Worm (Caenorhabditis elegans) whole organism, L3 larva: ENCODE results near the gene F49F1.4.
"Not testable (repeated sequence)": the region's sequence is repeated elsewhere in the genome, so short reads cannot be mapped to it uniquely, and the experiment has no call there.

Experiments used
- ZK546.5 ChIP-seq: sonication (generic microtip); optimal IDR thresholded peaks from 2 replicates; lab custom pipeline; 2017; ENCODE audit warnings: missing biosample characterization, missing genetic modification characterization
- aly-2 ChIP-seq: fragments of 150-350 bp; optimal IDR thresholded peaks from 2 replicates; lab custom pipeline; 2014; ENCODE audit warnings: missing biosample characterization, missing genetic modification characterization
- ama-1 ChIP-seq: fragments of 150-350 bp; optimal IDR thresholded peaks from 2 replicates; lab custom pipeline; 2018
- daf-12 ChIP-seq: fragments of 150-350 bp; optimal IDR thresholded peaks from 2 replicates; lab custom pipeline; 2014; ENCODE audit warnings: missing biosample characterization, missing genetic modification reagents, missing genetic modification characterization
- egl-27 ChIP-seq: sonication (generic microtip); optimal IDR thresholded peaks from 4 replicates; lab custom pipeline; 2017; ENCODE audit warnings: missing biosample characterization, missing genetic modification reagents, missing genetic modification characterization
- elt-1 ChIP-seq: fragments of 150-350 bp; optimal IDR thresholded peaks from 2 replicates; lab custom pipeline; 2014; ENCODE audit warnings: missing biosample characterization, missing genetic modification characterization
- elt-2 ChIP-seq: sonication (generic microtip); optimal IDR thresholded peaks from 2 replicates; lab custom pipeline; 2016; ENCODE audit warnings: missing genetic modification reagents, mild to moderate bottlenecking, missing genetic modification characterization, missing compliant biosample characterization
- elt-3 ChIP-seq, 3 experiments: fragments of 150-350 bp in 1 of 3; sonication (generic microtip) in 2 of 3; optimal IDR thresholded peaks; 2 replicates in 2 of 3; 4 replicates in 1 of 3; lab custom pipeline; 2014 to 2017; ENCODE audit warnings: missing biosample characterization in 3 of 3, missing genetic modification characterization in 3 of 3
- eor-1 ChIP-seq, 2 experiments: fragments of 150-350 bp; optimal IDR thresholded peaks; 2 replicates each; lab custom pipeline; 2014 to 2018; ENCODE audit warnings: missing biosample characterization in 2 of 2, missing genetic modification characterization in 2 of 2
- fkh-10 ChIP-seq: sonication (generic microtip); optimal IDR thresholded peaks from 2 replicates; lab custom pipeline; 2017; ENCODE audit warnings: missing biosample characterization, missing genetic modification reagents, missing genetic modification characterization
- fkh-2 ChIP-seq: fragments of 150-350 bp; optimal IDR thresholded peaks from 2 replicates; lab custom pipeline; 2014; ENCODE audit warnings: missing biosample characterization, missing genetic modification reagents, missing genetic modification characterization
- fos-1 ChIP-seq: fragments of 150-350 bp; optimal IDR thresholded peaks from 2 replicates; lab custom pipeline; 2014; ENCODE audit warnings: missing biosample characterization, missing genetic modification characterization
- jun-1 ChIP-seq: fragments of 150-350 bp; optimal IDR thresholded peaks from 2 replicates; lab custom pipeline; 2014; ENCODE audit warnings: missing biosample characterization, missing genetic modification reagents, missing genetic modification characterization
- lin-15B ChIP-seq: fragments of 150-350 bp; optimal IDR thresholded peaks from 2 replicates; lab custom pipeline; 2014; ENCODE audit warnings: missing biosample characterization, missing genetic modification characterization
- lsy-12 ChIP-seq: sonication (generic microtip); optimal IDR thresholded peaks from 2 replicates; lab custom pipeline; 2016; ENCODE audit warnings: mild to moderate bottlenecking, missing genetic modification characterization, missing compliant biosample characterization
- mdl-1 ChIP-seq: fragments of 150-350 bp; optimal IDR thresholded peaks from 2 replicates; lab custom pipeline; 2014; ENCODE audit warnings: missing biosample characterization, missing genetic modification characterization
- mml-1 ChIP-seq: fragments of 150-350 bp; sonication (generic microtip); optimal IDR thresholded peaks from 3 replicates; lab custom pipeline; 2014; ENCODE audit warnings: missing biosample characterization, missing genetic modification characterization
- nhr-11 ChIP-seq: fragments of 150-350 bp; optimal IDR thresholded peaks from 2 replicates; lab custom pipeline; 2014; ENCODE audit warnings: missing biosample characterization, missing genetic modification characterization
- nhr-12 ChIP-seq: fragments of 150-350 bp; optimal IDR thresholded peaks from 2 replicates; lab custom pipeline; 2014; ENCODE audit warnings: missing biosample characterization, missing genetic modification characterization
- nhr-23 ChIP-seq: fragments of 150-350 bp; optimal IDR thresholded peaks from 2 replicates; lab custom pipeline; 2014; ENCODE audit warnings: missing biosample characterization, missing genetic modification reagents, missing genetic modification characterization
- nhr-25 ChIP-seq: sonication (generic microtip); optimal IDR thresholded peaks from 2 replicates; lab custom pipeline; 2017; ENCODE audit warnings: missing biosample characterization, missing genetic modification characterization
- nhr-43 ChIP-seq: sonication (generic microtip); optimal IDR thresholded peaks from 2 replicates; lab custom pipeline; 2016; ENCODE audit warnings: mild to moderate bottlenecking, missing genetic modification characterization, missing compliant biosample characterization; ENCODE audit not compliant: poor library complexity, severe bottlenecking
- nhr-67 ChIP-seq: fragments of 150-350 bp; optimal IDR thresholded peaks from 2 replicates; lab custom pipeline; 2014; ENCODE audit warnings: missing biosample characterization, missing genetic modification characterization
- nhr-76 ChIP-seq: fragments of 150-350 bp; sonication (generic microtip); optimal IDR thresholded peaks from 5 replicates; lab custom pipeline; 2014; ENCODE audit warnings: missing biosample characterization, missing genetic modification characterization
- nhr-77 ChIP-seq: fragments of 150-350 bp; optimal IDR thresholded peaks from 2 replicates; lab custom pipeline; 2014; ENCODE audit warnings: missing biosample characterization, missing genetic modification characterization
- pqm-1 ChIP-seq: fragments of 150-350 bp; optimal IDR thresholded peaks from 2 replicates; lab custom pipeline; 2017; ENCODE audit warnings: missing biosample characterization, missing genetic modification characterization, inconsistent platforms
- sea-2 ChIP-seq: fragments of 150-350 bp; sonication (generic microtip); optimal IDR thresholded peaks from 4 replicates; lab custom pipeline; 2014; ENCODE audit warnings: missing biosample characterization, missing genetic modification reagents, missing genetic modification characterization
- skn-1 ChIP-seq: fragments of 150-350 bp; optimal IDR thresholded peaks from 2 replicates; lab custom pipeline; 2014; ENCODE audit warnings: missing biosample characterization, missing genetic modification characterization
- snpc-4 ChIP-seq: fragments of 150-350 bp; optimal IDR thresholded peaks from 2 replicates; lab custom pipeline; 2014; ENCODE audit warnings: missing biosample characterization, missing genetic modification characterization
- tbx-2 ChIP-seq: sonication (generic microtip); optimal IDR thresholded peaks from 2 replicates; lab custom pipeline; 2016; ENCODE audit warnings: mild to moderate bottlenecking, missing genetic modification characterization, missing compliant biosample characterization
- unc-39 ChIP-seq: sonication (generic microtip); optimal IDR thresholded peaks from 4 replicates; lab custom pipeline; 2017; ENCODE audit warnings: missing biosample characterization, missing genetic modification characterization
- unc-62 ChIP-seq: fragments of 150-350 bp; sonication (generic microtip); optimal IDR thresholded peaks from 4 replicates; lab custom pipeline; 2014; ENCODE audit warnings: missing biosample characterization, missing genetic modification reagents, missing genetic modification characterization
- ztf-11 ChIP-seq: fragments of 150-350 bp; optimal IDR thresholded peaks from 2 replicates; lab custom pipeline; 2014; ENCODE audit warnings: missing biosample characterization, missing genetic modification characterization

Gene F49F1.4

DNA sequence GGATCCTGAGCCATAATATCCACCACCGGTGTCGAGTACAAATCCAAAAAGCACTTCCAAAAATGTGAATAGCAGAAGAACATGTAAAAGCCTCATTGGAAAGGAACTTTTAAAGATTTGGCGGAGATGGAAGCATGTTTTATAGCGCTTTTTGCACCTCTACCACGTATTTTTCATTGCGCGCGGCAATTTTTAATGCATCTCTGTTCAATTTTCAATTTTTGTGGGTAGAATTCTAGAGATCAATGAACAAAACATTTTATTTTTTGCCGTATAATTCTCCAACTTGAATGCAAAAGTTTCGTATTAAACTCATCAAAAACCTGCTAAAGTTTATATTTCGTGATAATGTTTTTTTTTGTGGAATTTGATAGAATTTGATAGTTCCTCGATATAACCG, 21.9 kb upstream of the F49F1.4 start, which contains the start of gene F49F1.9:
Gene F49F1.9 (minus strand): TSS at position 101 of the 400 bp plus-strand sequence.
- TF ChIP-seq nhr-67 (tag; lab: Kevin White, UChicago), result no peak
- no peak for TF ChIP-seq tbx-2 (tag; lab: Kevin White, UChicago)
- TF ChIP-seq skn-1 (tag; lab: Kevin White, UChicago), result no peak

DNA sequence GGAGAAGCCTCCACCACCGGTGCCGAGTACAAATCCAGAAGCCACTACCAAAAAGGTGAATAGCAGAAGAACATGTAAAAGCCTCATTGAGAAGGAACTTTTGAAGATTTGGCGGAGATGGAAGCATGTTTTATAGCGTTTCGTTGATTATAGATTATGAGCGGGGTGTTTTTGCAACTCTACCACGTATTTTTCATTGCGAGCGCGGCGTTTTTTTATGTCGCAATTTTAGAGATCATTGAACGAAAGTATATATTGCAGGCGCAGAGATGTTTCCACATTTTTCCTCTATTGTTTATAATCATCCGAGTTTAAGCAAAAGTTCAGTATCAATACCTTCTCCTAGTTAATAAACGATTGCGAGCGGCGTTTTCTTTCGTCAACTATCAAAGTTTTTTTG, 20.2 kb upstream of the F49F1.4 start, which contains the start of gene F49F1.17:
Gene F49F1.17 (minus strand): TSS at position 101 of the 400 bp plus-strand sequence.
- no peak for TF ChIP-seq fkh-2
- no peak for TF ChIP-seq daf-12
- no peak for TF ChIP-seq unc-39 (tag; lab: Kevin White, UChicago)
- TF ChIP-seq nhr-77 (tag; lab: Kevin White, UChicago), result no peak
- TF ChIP-seq fkh-10, result no peak
- TF ChIP-seq nhr-12 (tag; lab: Kevin White, UChicago), result no peak
- no peak for TF ChIP-seq mml-1 (tag; lab: Kevin White, UChicago)
- TF ChIP-seq ZK546.5, result no peak
- no peak for TF ChIP-seq mdl-1
- no peak for TF ChIP-seq sea-2 (GFP tag; lab: Kevin White, UChicago)
- no peak for TF ChIP-seq tbx-2 (tag; lab: Kevin White, UChicago)

DNA sequence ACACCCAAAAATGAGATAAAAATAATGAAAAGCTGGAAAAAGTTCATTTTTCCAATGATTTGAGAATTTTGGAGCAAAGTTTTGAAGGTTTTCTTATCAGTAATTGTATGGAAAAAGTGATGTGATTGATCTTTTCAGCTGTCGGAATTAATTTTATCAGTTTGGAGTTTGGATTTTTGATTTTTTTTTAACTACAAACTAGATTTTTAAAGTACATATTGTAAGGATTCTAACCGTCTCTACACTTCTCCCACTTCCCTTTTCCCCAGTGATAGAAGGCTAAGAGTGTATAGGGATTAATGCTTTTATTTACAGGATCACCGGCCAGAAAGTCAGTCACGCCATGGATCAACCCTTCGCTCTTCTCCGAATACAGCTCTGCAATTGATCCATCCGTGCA, 10.1 kb upstream of the F49F1.4 start, which contains the start of gene F49F1.7:
Gene F49F1.7 (minus strand): TSS at position 101 of the 400 bp plus-strand sequence.
- TF ChIP-seq unc-39 (tag; lab: Kevin White, UChicago); daf-12; fos-1 (tag; lab: Kevin White, UChicago): not testable (repeated sequence)
- TF ChIP-seq, all 47 proteins: peak for 0; not testable (repeated sequence) for 47

DNA sequence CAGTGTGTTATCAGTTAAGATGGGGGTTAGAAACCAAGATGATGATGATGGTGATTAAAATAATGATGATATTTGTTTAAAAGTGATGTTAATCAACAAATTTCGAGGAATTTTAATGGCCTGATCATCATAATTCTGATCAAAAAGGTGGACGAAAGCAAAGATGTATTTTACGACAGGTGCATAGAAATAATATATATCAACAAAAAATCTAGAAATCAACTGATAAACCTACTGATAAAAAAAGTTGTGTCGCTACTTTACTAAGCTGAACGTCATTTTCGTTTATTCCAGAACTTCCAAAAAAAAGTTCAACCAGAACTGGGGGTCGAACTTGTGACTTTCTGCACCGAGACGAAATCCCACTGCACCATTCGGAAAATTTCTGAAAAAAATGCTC, 7.5 kb upstream of the F49F1.4 start, which contains the start of gene mul-1:
Gene mul-1 (minus strand): TSS at position 84 of the 400 bp plus-strand sequence.
- TF ChIP-seq elt-2 (peak; percentile 69), snpc-4 (no peak)
- TF ChIP-seq, all 47 proteins: peak for 1

DNA sequence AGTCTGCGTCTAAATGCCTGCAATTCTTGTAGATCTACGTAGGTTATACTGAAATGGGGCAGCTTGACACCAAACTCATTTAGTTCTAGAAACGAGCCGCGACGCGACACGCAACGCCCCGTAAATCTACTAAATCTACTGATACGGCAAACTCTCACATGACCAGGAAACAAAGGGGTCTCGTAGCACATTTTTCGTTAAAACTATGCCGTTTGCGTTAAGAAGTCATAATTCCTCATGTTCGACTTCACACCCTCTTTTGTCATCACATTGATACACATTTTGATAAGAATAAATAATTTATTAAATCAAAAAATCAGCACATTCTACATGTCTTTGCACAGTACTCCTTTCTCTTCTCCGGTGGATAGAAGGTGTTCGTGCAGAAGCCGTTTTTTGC, 5.5 kb upstream of the F49F1.4 start:
- no peak for TF ChIP-seq nhr-76 (tag; lab: Kevin White, UChicago)
- peak; percentile 77 for TF ChIP-seq elt-2
- TF ChIP-seq pqm-1 (tag; lab: Kevin White, UChicago), result peak; percentile 31
- TF ChIP-seq, all 47 proteins: peak for 2

DNA sequence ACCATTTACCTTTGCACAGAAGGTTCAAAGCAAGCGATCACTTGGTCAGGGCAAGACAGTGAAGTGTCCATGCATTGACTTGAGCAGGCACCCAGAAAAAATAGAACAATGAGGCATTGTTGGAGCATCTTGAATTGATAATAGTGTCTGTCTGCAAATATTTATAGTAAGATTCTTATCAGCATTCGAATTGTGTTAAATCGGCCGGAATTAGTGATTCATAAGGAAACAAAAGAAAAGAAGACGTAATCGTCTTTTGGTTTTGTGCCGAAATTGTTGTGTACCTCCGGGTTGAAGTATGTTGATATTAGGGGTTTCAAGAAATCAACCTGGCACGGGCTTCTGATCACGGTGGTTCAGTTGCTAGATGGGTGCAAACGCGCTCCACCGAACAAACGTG, 4.7 kb upstream of the F49F1.4 start, which contains the start of gene F49F1.5:
Gene F49F1.5 (minus strand): TSS at position 153 of the 400 bp plus-strand sequence.
- TF ChIP-seq elt-2, result peak; percentile 63
- TF ChIP-seq nhr-11 (tag; lab: Kevin White, UChicago), result no peak
- TF ChIP-seq, all 47 proteins: peak for 1

DNA sequence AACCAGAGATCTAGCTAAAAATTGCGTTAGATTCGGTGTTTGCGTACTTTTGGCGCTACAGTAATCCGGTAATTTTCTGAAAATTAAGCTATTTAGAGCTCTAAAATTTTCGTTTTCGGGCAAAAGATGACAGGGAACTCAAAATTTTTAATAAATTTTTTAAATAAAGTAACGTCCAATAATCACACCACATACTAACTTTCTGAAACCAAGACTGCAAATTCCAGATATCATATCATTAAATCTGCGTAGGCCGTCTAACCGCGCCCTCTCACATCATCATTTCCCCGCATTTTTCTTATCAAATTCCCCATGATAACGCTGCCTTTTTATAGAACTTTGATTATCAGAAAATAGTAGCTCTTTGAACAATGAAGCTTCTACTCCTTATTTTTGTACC, 1.9 kb upstream of the F49F1.4 start, which contains the start of gene drd-50:
Gene drd-50 (plus strand): TSS at position 301 of the 400 bp plus-strand sequence.
- TF ChIP-seq elt-2 (peak; percentile 65), ztf-11 (tag; lab: Kevin White, UChicago) (no peak)

DNA sequence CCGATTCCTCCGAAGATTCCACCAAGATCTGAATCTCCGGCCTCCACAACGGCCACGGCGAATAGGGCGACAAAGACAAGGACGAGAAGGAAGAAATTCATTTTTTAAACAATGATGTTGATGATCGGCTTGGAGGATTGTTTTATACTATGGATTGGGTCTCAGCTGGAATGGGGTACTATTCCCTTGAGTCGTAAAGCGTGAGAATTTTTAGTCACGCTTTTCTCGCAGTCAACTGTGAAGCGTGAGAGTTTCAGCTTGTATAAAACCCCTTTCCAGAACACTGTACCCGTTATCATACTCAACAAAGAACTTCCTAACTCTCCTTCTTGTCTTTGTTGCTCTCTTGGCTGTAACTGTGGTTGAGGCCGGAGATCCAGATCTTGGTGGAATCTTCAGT, 1.0 kb downstream of the F49F1.4 start, which contains the start of gene F49F1.15:
Gene F49F1.15 (minus strand): TSS at position 101 of the 400 bp plus-strand sequence.
- TF ChIP-seq nhr-67 (tag; lab: Kevin White, UChicago) (no peak), elt-1 (tag; lab: Kevin White, UChicago) (no peak), aly-2 (tag; lab: Kevin White, UChicago) (no peak), ama-1 (lab: Kevin White, UChicago) (no peak), elt-3 (tag; optimal IDR thresholded peaks at IDR 0.05; lab: Kevin White, UChicago) (no peak), ztf-11 (tag; lab: Kevin White, UChicago) (no peak), mdl-1 (no peak), lin-15B (tag; lab: Kevin White, UChicago) (no peak), nhr-77 (tag; lab: Kevin White, UChicago) (no peak)

DNA sequence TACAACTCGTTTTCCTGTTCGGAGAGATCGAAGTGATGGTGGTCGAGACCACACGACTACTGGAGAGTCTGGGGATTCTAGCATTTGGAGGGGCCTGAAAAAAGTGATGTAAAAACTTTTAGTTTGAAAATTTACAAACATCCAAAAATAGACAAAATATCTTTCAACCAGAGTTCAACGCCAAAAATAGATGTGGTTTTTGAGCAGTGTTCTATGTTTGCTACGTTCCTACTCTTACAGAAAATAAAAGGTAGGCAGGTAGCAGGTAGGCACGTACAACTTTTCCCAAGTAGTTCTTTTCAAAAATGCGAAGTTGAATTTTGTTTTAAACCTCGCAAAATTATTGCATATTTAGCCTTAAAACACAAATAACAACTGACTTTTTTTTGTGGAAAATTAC, 3.1 kb downstream of the F49F1.4 start, which contains the start of gene F49F1.14:
Gene F49F1.14 (minus strand): TSS at position 101 of the 400 bp plus-strand sequence.
- TF ChIP-seq nhr-23 (tag; lab: Kevin White, UChicago), result no peak
- TF ChIP-seq nhr-43 (tag; lab: Kevin White, UChicago), result no peak
- no peak for TF ChIP-seq nhr-77 (tag; lab: Kevin White, UChicago)
- no peak for TF ChIP-seq egl-27 (tag; lab: Kevin White, UChicago)
- no peak for TF ChIP-seq nhr-67 (tag; lab: Kevin White, UChicago)
- no peak for TF ChIP-seq unc-62
- no peak for TF ChIP-seq eor-1 (tag; optimal IDR thresholded peaks at IDR 0.05; lab: Kevin White, UChicago)
- no peak for TF ChIP-seq nhr-11 (tag; lab: Kevin White, UChicago)
- TF ChIP-seq pqm-1 (tag; lab: Kevin White, UChicago), result no peak
- no peak for TF ChIP-seq jun-1
- TF ChIP-seq nhr-25 (tag; lab: Kevin White, UChicago), result no peak
- no peak for TF ChIP-seq lsy-12 (tag; lab: Kevin White, UChicago)
- TF ChIP-seq elt-1 (tag; lab: Kevin White, UChicago), result no peak
- TF ChIP-seq aly-2 (tag; lab: Kevin White, UChicago), result no peak
- TF ChIP-seq, all 47 proteins: peak for 0
